Worm (Caenorhabditis elegans): ENCODE data around the gene msp-33.

The msp-33 gene

ce11 chrII:4888527-4889487 is 3.7 kb downstream of the msp-33 start, which contains the start of gene pgm-1 (continued):
- TF ChIP-seq nhr-77 (tag; optimal IDR thresholded peaks at IDR 0.05), result no peak
- no peak for TF ChIP-seq lir-3 (tag; optimal IDR thresholded peaks at IDR 0.05)
- TF ChIP-seq nhr-41 (GFP tag; IDR thresholded peaks at IDR 0.05), result no peak
- TF ChIP-seq ceh-62 (tag; optimal IDR thresholded peaks at IDR 0.05), result no peak
- peak in 1 of 2 experiments; percentile 64 for TF ChIP-seq daf-16 (GFP tag; optimal IDR thresholded peaks at IDR 0.05)
- peak; percentile 43 for TF ChIP-seq daf-16 (tag; optimal IDR thresholded peaks at IDR 0.05)
- 0 out of 2 replicates have a peak, but pooled peaks have one; percentile 14 for TF ChIP-seq ceh-20 (GFP tag; IDR thresholded peaks at IDR 0.05)
- TF ChIP-seq dve-1 (tag; optimal IDR thresholded peaks at IDR 0.05; ENCODE audit: insufficient read depth), result peak; percentile 4
- no peak for TF ChIP-seq zfp-2 (tag; optimal IDR thresholded peaks at IDR 0.05)
- TF ChIP-seq mdl-1 (tag; optimal IDR thresholded peaks at IDR 0.05), result no peak
- peak in 1 of 2 experiments; percentile 72 for TF ChIP-seq hif-1 (tag; optimal IDR thresholded peaks at IDR 0.05)
- TF ChIP-seq ztf-7 (tag; optimal IDR thresholded peaks at IDR 0.05), result no peak
- TF ChIP-seq hlh-30 (tag; optimal IDR thresholded peaks at IDR 0.05; ENCODE audit: insufficient read depth), result no peak
- TF ChIP-seq pqm-1 (tag; optimal IDR thresholded peaks at IDR 0.05), result no peak
- no peak for TF ChIP-seq gei-8 (GFP tag; optimal IDR thresholded peaks at IDR 0.05)
- no peak for TF ChIP-seq T26A8.4 (GFP tag; IDR thresholded peaks at IDR 0.05)
- TF ChIP-seq snpc-4 (tag; optimal IDR thresholded peaks at IDR 0.05), result no peak
- TF ChIP-seq ces-1 (GFP tag; optimal IDR thresholded peaks at IDR 0.05), result no peak
- TF ChIP-seq dmd-6 (GFP tag; IDR thresholded peaks at IDR 0.05), result no peak
- no peak for TF ChIP-seq lin-15B (tag; optimal IDR thresholded peaks at IDR 0.05)
- TF ChIP-seq mep-1 (tag; optimal IDR thresholded peaks at IDR 0.05), result peak; percentile 9
- no peak for TF ChIP-seq aly-2 (tag; optimal IDR thresholded peaks at IDR 0.05)
- TF ChIP-seq Y5F2A.4 (GFP tag; optimal IDR thresholded peaks at IDR 0.05), result no peak
- no peak for TF ChIP-seq nhr-76 (tag; optimal IDR thresholded peaks at IDR 0.05)
- TF ChIP-seq arid-1 (GFP tag; conservative IDR thresholded peaks at IDR 0.05), result no peak
- TF ChIP-seq madf-5 (GFP tag; IDR thresholded peaks at IDR 0.05), result no peak
- no peak for TF ChIP-seq nhr-10 (tag; optimal IDR thresholded peaks at IDR 0.05)
- TF ChIP-seq nhr-48 (tag; optimal IDR thresholded peaks at IDR 0.05), result no peak
- TF ChIP-seq spr-1 (tag; optimal IDR thresholded peaks at IDR 0.05), result no peak
- no peak for TF ChIP-seq nhr-237 (tag; optimal IDR thresholded peaks at IDR 0.05)
- peak; percentile 61 for TF ChIP-seq nhr-11 (tag; optimal IDR thresholded peaks at IDR 0.05)
- no peak for TF ChIP-seq ceh-32 (tag; optimal IDR thresholded peaks at IDR 0.05; ENCODE audit: poor library complexity)
- no peak for TF ChIP-seq fos-1 (tag; optimal IDR thresholded peaks at IDR 0.05)
- no peak for TF ChIP-seq ZK337.2 (GFP tag; IDR thresholded peaks at IDR 0.05)
- no peak for TF ChIP-seq nhr-102 (tag; optimal IDR thresholded peaks at IDR 0.05)
- no peak for TF ChIP-seq ctbp-1 (GFP tag; IDR thresholded peaks at IDR 0.05)
- peak in 1 of 2 experiments; percentile 44 for TF ChIP-seq lsy-2 (tag; optimal IDR thresholded peaks at IDR 0.05)
- no peak for TF ChIP-seq vab-7 (GFP tag; IDR thresholded peaks at IDR 0.05)
- TF ChIP-seq nhr-42 (GFP tag; IDR thresholded peaks at IDR 0.05), result no peak
- TF ChIP-seq jun-1 (tag; optimal IDR thresholded peaks at IDR 0.05), result no peak
- TF ChIP-seq R02D3.7 (tag; optimal IDR thresholded peaks at IDR 0.05), result no peak
- no peak for TF ChIP-seq skn-1 (tag; optimal IDR thresholded peaks at IDR 0.05)
- no peak for TF ChIP-seq F10B5.3 (tag; optimal IDR thresholded peaks at IDR 0.05)
- no peak for TF ChIP-seq dmd-9 (GFP tag; IDR thresholded peaks at IDR 0.05)
- TF ChIP-seq ZK546.5 (tag; optimal IDR thresholded peaks at IDR 0.05), result no peak
- no peak for TF ChIP-seq lin-1 (GFP tag; IDR thresholded peaks at IDR 0.05)
- peak; percentile 72 for TF ChIP-seq hlh-11 (tag; optimal IDR thresholded peaks at IDR 0.05)
- TF ChIP-seq mxl-2 (GFP tag; conservative IDR thresholded peaks at IDR 0.05), result no peak
- no peak for TF ChIP-seq daf-12 (tag; optimal IDR thresholded peaks at IDR 0.05)

Data from whole organism, L4 larva.